Fruit fly (Drosophila melanogaster) whole organism, embryonic: Measurements from ENCODE around the gene Shc.

ENCODE experiments used
- BtbVII ChIP-seq: fragments of 200-800 bp; sonication (Bioruptor generic); optimal IDR thresholded peaks from 3 replicates; lab custom pipeline; 2017; ENCODE audit warnings: missing biosample characterization, mild to moderate bottlenecking, missing genetic modification characterization
- CG10267 ChIP-seq: fragments of 200-800 bp; sonication (Bioruptor generic); optimal IDR thresholded peaks from 2 replicates; lab custom pipeline; 2018; ENCODE audit warnings: missing biosample characterization, mild to moderate bottlenecking, missing genetic modification characterization, moderate library complexity
- CG10321 ChIP-seq: fragments of 200-800 bp; sonication (Bioruptor generic); IDR thresholded peaks from 2 replicates; pipeline ENCODE4 v1.3.6; 2022; ENCODE audit warnings: missing biosample characterization, missing genetic modification characterization
- CG10431 ChIP-seq: fragments of 200-800 bp; sonication (Bioruptor generic); optimal IDR thresholded peaks from 3 replicates; lab custom pipeline; 2018; ENCODE audit warnings: missing biosample characterization, mild to moderate bottlenecking, missing genetic modification characterization
- CG10959 ChIP-seq: fragments of 200-800 bp; sonication (Bioruptor generic); IDR thresholded peaks from 2 replicates; pipeline ENCODE4 v1.3.6; 2022; ENCODE audit warnings: missing biosample characterization, missing genetic modification characterization
- CG12299 ChIP-seq: fragments of 200-800 bp; sonication (Bioruptor generic); optimal IDR thresholded peaks from 2 replicates; lab custom pipeline; 2018; ENCODE audit warnings: missing biosample characterization, mild to moderate bottlenecking, missing genetic modification characterization
- CG14050 ChIP-seq: fragments of 200-800 bp; sonication (Bioruptor generic); IDR thresholded peaks from 3 replicates; pipeline ENCODE4 v1.3.6; 2022; ENCODE audit warnings: missing biosample characterization, missing genetic modification characterization
- CG1529 ChIP-seq: fragments of 200-800 bp; sonication (Bioruptor generic); optimal IDR thresholded peaks from 3 replicates; lab custom pipeline; 2018; ENCODE audit warnings: missing biosample characterization, missing genetic modification characterization
- CG17359 ChIP-seq: fragments of 200-800 bp; sonication (Bioruptor generic); optimal IDR thresholded peaks from 3 replicates; lab custom pipeline; 2018; ENCODE audit warnings: missing biosample characterization, mild to moderate bottlenecking, missing genetic modification characterization, moderate library complexity
- CG2129 ChIP-seq: fragments of 200-800 bp; sonication (Bioruptor generic); IDR thresholded peaks from 2 replicates; pipeline ENCODE4 v1.3.6; 2022; ENCODE audit warnings: missing biosample characterization, missing genetic modification characterization; ENCODE audit not compliant: partially characterized antibody
- CG31441 ChIP-seq: fragments of 200-800 bp; sonication (Bioruptor generic); IDR thresholded peaks from 2 replicates; pipeline ENCODE4 v1.3.6; 2022; ENCODE audit warnings: missing biosample characterization, missing genetic modification characterization
- CG3726 ChIP-seq: fragments of 200-800 bp; sonication (Bioruptor generic); IDR thresholded peaks from 3 replicates; pipeline ENCODE4, ENCODE4 v1.3.6; 2022; ENCODE audit warnings: missing biosample characterization, missing genetic modification characterization
- CG3995 ChIP-seq: fragments of 200-800 bp; sonication (Bioruptor generic); optimal IDR thresholded peaks from 3 replicates; lab custom pipeline; 2016; ENCODE audit warnings: missing biosample characterization, missing genetic modification characterization
- CG4424 ChIP-seq: fragments of 200-800 bp; sonication (Bioruptor generic); optimal IDR thresholded peaks from 3 replicates; lab custom pipeline; 2016; ENCODE audit warnings: missing biosample characterization, missing genetic modification characterization
- CG5180 ChIP-seq: fragments of 200-800 bp; sonication (Bioruptor generic); optimal IDR thresholded peaks from 3 replicates; lab custom pipeline; 2017; ENCODE audit warnings: missing biosample characterization, missing genetic modification characterization, mild to moderate bottlenecking, moderate library complexity, missing genetic modification reagents
- CG6272 ChIP-seq: fragments of 200-800 bp; sonication (Bioruptor generic); IDR thresholded peaks from 2 replicates; pipeline ENCODE4 v1.3.6; 2022; ENCODE audit warnings: missing biosample characterization, missing genetic modification characterization
- CG7786 ChIP-seq: fragments of 200-800 bp; sonication (Bioruptor generic); optimal IDR thresholded peaks from 2 replicates; lab custom pipeline; 2016; ENCODE audit warnings: missing biosample characterization, missing genetic modification characterization
- CG9727 ChIP-seq: fragments of 200-800 bp; sonication (Bioruptor generic); optimal IDR thresholded peaks from 3 replicates; lab custom pipeline; 2017; ENCODE audit warnings: missing biosample characterization, mild to moderate bottlenecking, missing genetic modification characterization
- Dll ChIP-seq: fragments of 200-800 bp; sonication (Bioruptor generic); IDR thresholded peaks from 4 replicates; pipeline ENCODE4 v1.3.6; 2022; ENCODE audit warnings: missing biosample characterization, missing genetic modification characterization; ENCODE audit not compliant: partially characterized antibody
- Ets97D ChIP-seq: fragments of 200-800 bp; sonication (Bioruptor generic); optimal IDR thresholded peaks from 3 replicates; lab custom pipeline; 2016; ENCODE audit warnings: missing biosample characterization, missing genetic modification characterization
- Fer2 ChIP-seq: fragments of 200-800 bp; sonication (Bioruptor generic); optimal IDR thresholded peaks from 2 replicates; lab custom pipeline; 2018; ENCODE audit warnings: missing biosample characterization, mild to moderate bottlenecking, missing genetic modification characterization, moderate library complexity
- HLH54F ChIP-seq: fragments of 200-800 bp; sonication (Bioruptor generic); optimal IDR thresholded peaks from 3 replicates; lab custom pipeline; 2016; ENCODE audit warnings: missing biosample characterization, missing genetic modification characterization
- Jarid2 ChIP-seq: fragments of 200-800 bp; sonication (Bioruptor generic); optimal IDR thresholded peaks from 3 replicates; lab custom pipeline; 2017; ENCODE audit warnings: mild to moderate bottlenecking, missing biosample characterization, missing genetic modification reagents, missing genetic modification characterization
- Kr ChIP-seq: fragments of 200-800 bp; sonication (Bioruptor generic); optimal IDR thresholded peaks from 2 replicates; lab custom pipeline; 2017; ENCODE audit warnings: missing biosample characterization, mild to moderate bottlenecking, missing genetic modification characterization
- Mrtf ChIP-seq: fragments of 200-800 bp; sonication (Bioruptor generic); IDR thresholded peaks from 3 replicates; pipeline ENCODE4 v1.3.6; 2022; ENCODE audit warnings: missing biosample characterization, missing genetic modification characterization
- Myb ChIP-seq: fragments of 200-800 bp; sonication (Bioruptor generic); optimal IDR thresholded peaks from 2 replicates; lab custom pipeline; 2016; ENCODE audit warnings: missing biosample characterization, missing genetic modification characterization
- NFAT ChIP-seq: fragments of 200-800 bp; sonication (Bioruptor generic); IDR thresholded peaks from 2 replicates; pipeline ENCODE4 v1.3.6; 2022; ENCODE audit warnings: missing biosample characterization, missing genetic modification characterization
- Oaz ChIP-seq: fragments of 200-800 bp; sonication (Bioruptor generic); IDR thresholded peaks from 2 replicates; pipeline ENCODE4 v1.3.6; 2022; ENCODE audit warnings: missing biosample characterization, missing genetic modification characterization
- PHDP ChIP-seq: fragments of 200-800 bp; sonication (Bioruptor generic); optimal IDR thresholded peaks from 3 replicates; lab custom pipeline; 2018; ENCODE audit warnings: missing biosample characterization, mild to moderate bottlenecking, missing genetic modification characterization, moderate library complexity
- Ssrp ChIP-seq: fragments of 200-800 bp; sonication (Bioruptor generic); optimal IDR thresholded peaks from 2 replicates; lab custom pipeline; 2018; ENCODE audit warnings: missing biosample characterization, mild to moderate bottlenecking, missing genetic modification characterization, moderate library complexity
- TFAM ChIP-seq: fragments of 200-800 bp; sonication (Bioruptor generic); optimal IDR thresholded peaks from 2 replicates; lab custom pipeline; 2017; ENCODE audit warnings: missing biosample characterization, missing genetic modification characterization, inconsistent platforms
- Xrp1 ChIP-seq: fragments of 200-800 bp; sonication (Bioruptor generic); IDR thresholded peaks from 2 replicates; pipeline ENCODE4 v1.3.6; 2022; ENCODE audit warnings: missing biosample characterization, missing genetic modification characterization
- ara ChIP-seq: fragments of 200-800 bp; sonication (Bioruptor generic); IDR thresholded peaks from 2 replicates; pipeline ENCODE4 v1.3.6; 2022; ENCODE audit warnings: missing biosample characterization, missing genetic modification characterization
- ase ChIP-seq: fragments of 200-800 bp; sonication (Bioruptor generic); IDR thresholded peaks from 3 replicates; pipeline ENCODE4 v1.3.6; 2022; ENCODE audit warnings: missing biosample characterization, missing genetic modification characterization
- crc ChIP-seq: fragments of 200-800 bp; sonication (Bioruptor generic); optimal IDR thresholded peaks from 2 replicates; lab custom pipeline; 2016; ENCODE audit warnings: missing biosample characterization, missing genetic modification characterization
- dm ChIP-seq: fragments of 200-800 bp; sonication (Bioruptor generic); optimal IDR thresholded peaks from 3 replicates; lab custom pipeline; 2016; ENCODE audit warnings: missing biosample characterization, missing genetic modification characterization
- ems ChIP-seq: fragments of 200-800 bp; sonication (Bioruptor generic); optimal IDR thresholded peaks from 3 replicates; lab custom pipeline; 2016; ENCODE audit warnings: missing biosample characterization, missing genetic modification characterization
- gcm ChIP-seq: fragments of 200-800 bp; sonication (Bioruptor generic); optimal IDR thresholded peaks from 2 replicates; lab custom pipeline; 2019; ENCODE audit warnings: missing biosample characterization, mild to moderate bottlenecking, missing genetic modification characterization, moderate library complexity
- gro ChIP-seq: fragments of 200-800 bp; sonication (Bioruptor generic); optimal IDR thresholded peaks from 2 replicates; lab custom pipeline; 2016; ENCODE audit warnings: missing biosample characterization, missing genetic modification characterization
- her ChIP-seq: fragments of 200-800 bp; sonication (Bioruptor generic); optimal IDR thresholded peaks from 2 replicates; lab custom pipeline; 2016; ENCODE audit warnings: missing biosample characterization, missing genetic modification characterization
- nerfin-1 ChIP-seq: fragments of 200-800 bp; sonication (Bioruptor generic); optimal IDR thresholded peaks from 3 replicates; lab custom pipeline; 2019; ENCODE audit warnings: missing biosample characterization, mild to moderate bottlenecking, missing genetic modification characterization, moderate library complexity
- nmo ChIP-seq: fragments of 200-800 bp; sonication (Bioruptor generic); optimal IDR thresholded peaks from 2 replicates; lab custom pipeline; 2018; ENCODE audit warnings: missing biosample characterization, mild to moderate bottlenecking, missing genetic modification characterization, moderate library complexity
- sd ChIP-seq: fragments of 200-800 bp; sonication (Bioruptor generic); optimal IDR thresholded peaks from 3 replicates; lab custom pipeline; 2018; ENCODE audit warnings: missing biosample characterization, mild to moderate bottlenecking, missing genetic modification characterization, moderate library complexity
- sens-2 ChIP-seq: fragments of 200-800 bp; sonication (Bioruptor generic); IDR thresholded peaks from 2 replicates; pipeline ENCODE4 v1.3.6; 2022; ENCODE audit warnings: missing biosample characterization, missing genetic modification characterization
- slou ChIP-seq: fragments of 200-800 bp; sonication (Bioruptor generic); optimal IDR thresholded peaks from 3 replicates; lab custom pipeline; 2016; ENCODE audit warnings: missing biosample characterization, missing genetic modification characterization
- slp2 ChIP-seq: fragments of 200-800 bp; sonication (Bioruptor generic); optimal IDR thresholded peaks from 2 replicates; lab custom pipeline; 2016; ENCODE audit warnings: missing biosample characterization, missing genetic modification characterization
- tgo ChIP-seq: fragments of 200-800 bp; sonication (Bioruptor generic); IDR thresholded peaks from 3 replicates; pipeline ENCODE4 v1.3.6; 2022; ENCODE audit warnings: missing biosample characterization, missing genetic modification characterization
- vnd ChIP-seq: fragments of 200-800 bp; sonication (Bioruptor generic); IDR thresholded peaks from 3 replicates; pipeline ENCODE4 v1.3.6; 2022; ENCODE audit warnings: missing biosample characterization, missing genetic modification characterization; ENCODE audit not compliant: partially characterized antibody
- wdn ChIP-seq: fragments of 200-800 bp; sonication (Bioruptor generic); IDR thresholded peaks from 2 replicates; pipeline ENCODE4 v1.3.6; 2022; ENCODE audit warnings: missing biosample characterization, missing genetic modification characterization
- zf30C ChIP-seq: fragments of 200-800 bp; sonication (Bioruptor generic); optimal IDR thresholded peaks from 3 replicates; lab custom pipeline; 2018; ENCODE audit warnings: missing biosample characterization, mild to moderate bottlenecking, missing genetic modification characterization

Gene Shc

dm6 chr3L:9383345-9384075, 43.3 kb upstream of the Shc start, which contains the start of gene Hsp27 (continued):
- TF ChIP-seq ara (GFP tag; lab: Robert Waterston, UW) (peak; percentile 99), sens-2 (GFP tag; lab: Robert Waterston, UW) (peak; percentile 97), ase (peak; percentile 98), slp2 (GFP tag; lab: Kevin White, UChicago) (peak; percentile 95), her (GFP tag; lab: Kevin White, UChicago) (peak; percentile 80), CG4424 (peak; percentile 99), vnd (no peak), CG10267 (tag; lab: Kevin White, UChicago) (peak; percentile 94), CG10321 (GFP tag; lab: Robert Waterston, UW) (peak; percentile 80), CG2129 (GFP tag; lab: Robert Waterston, UW) (no peak), Myb (GFP tag; lab: Kevin White, UChicago) (peak; percentile 76), CG3726 (peak; percentile 98), CG10431 (GFP tag; lab: Kevin White, UChicago) (peak; percentile 93), Jarid2 (GFP tag; lab: Kevin White, UChicago) (peak; percentile 93), wdn (GFP tag; lab: Robert Waterston, UW) (peak; percentile 96), PHDP (tag; lab: Kevin White, UChicago) (peak; percentile 98), HLH54F (GFP tag; lab: Kevin White, UChicago) (peak; percentile 86), CG14050 (GFP tag; lab: Robert Waterston, UW) (peak; percentile 97), tgo (GFP tag; lab: Robert Waterston, UW) (peak; percentile 99), CG1529 (GFP tag; lab: Kevin White, UChicago) (peak; percentile 98), CG6272 (GFP tag; lab: Robert Waterston, UW) (peak; percentile 98), CG10959 (GFP tag; lab: Robert Waterston, UW) (peak; percentile 95), NFAT (GFP tag; lab: Robert Waterston, UW) (peak; percentile 97), Dll (GFP tag; lab: Robert Waterston, UW) (0 out of 4 replicates have a peak, but pooled peaks have one; percentile 33), slou (GFP tag; lab: Kevin White, UChicago) (peak; percentile 97), ems (GFP tag; lab: Kevin White, UChicago) (peak; percentile 99), crc (peak; percentile 92), CG7786 (GFP tag; lab: Kevin White, UChicago) (peak; percentile 88), nerfin-1 (peak; percentile 96), gro (GFP tag; lab: Kevin White, UChicago) (peak; percentile 96), CG12299 (peak; percentile 96), CG17359 (peak; percentile 99), dm (GFP tag; lab: Kevin White, UChicago) (peak; percentile 62), CG31441 (GFP tag; lab: Robert Waterston, UW) (peak; percentile 99), Mrtf (GFP tag; lab: Robert Waterston, UW) (peak; percentile 98), Xrp1 (GFP tag; lab: Robert Waterston, UW) (peak; percentile 99), Kr (GFP tag; lab: Kevin White, UChicago) (peak; percentile 33), CG5180 (peak; percentile 87), Oaz (GFP tag; lab: Robert Waterston, UW) (peak; percentile 89), TFAM (GFP tag; lab: Kevin White, UChicago) (peak; percentile 92), Ssrp (peak; percentile 98), zf30C (GFP tag; lab: Kevin White, UChicago) (no peak), CG9727 (GFP tag; lab: Kevin White, UChicago) (peak; percentile 96), CG3995 (GFP tag; lab: Kevin White, UChicago) (peak; percentile 80), nmo (GFP tag; lab: Kevin White, UChicago) (peak; percentile 99), BtbVII (GFP tag; lab: Kevin White, UChicago) (peak; percentile 96), sd (tag; lab: Kevin White, UChicago) (peak; percentile 90), Ets97D (GFP tag; lab: Kevin White, UChicago) (peak; percentile 90), Fer2 (peak; percentile 88), gcm (peak; percentile 97)
